Worm (Caenorhabditis elegans) whole organism, late embryonic: ENCODE data around the gene nhr-68.
A peak's percentile ranks its signal among the peaks of the same experiment; 100 is the strongest.

Source experiments
- T23F11.4 ChIP-seq: fragments of 200-800 bp; sonication (Bioruptor generic); optimal IDR thresholded peaks from 2 replicates; lab custom pipeline; 2018; ENCODE audit warnings: mild to moderate bottlenecking, missing genetic modification characterization, missing compliant biosample characterization
- Y22D7AL.16 ChIP-seq: sonication (generic microtip); optimal IDR thresholded peaks from 2 replicates; lab custom pipeline; 2016; ENCODE audit warnings: missing genetic modification characterization, missing compliant biosample characterization
- ahr-1 ChIP-seq: sonication (generic microtip); optimal IDR thresholded peaks from 2 replicates; lab custom pipeline; 2016; ENCODE audit warnings: missing genetic modification characterization, missing compliant biosample characterization
- ama-1 ChIP-seq: fragments of 150-350 bp; optimal IDR thresholded peaks from 2 replicates; lab custom pipeline; 2014
- ceh-14 ChIP-seq: sonication (generic microtip); optimal IDR thresholded peaks from 2 replicates; lab custom pipeline; 2016; ENCODE audit warnings: missing genotype, missing genetic modification characterization, missing compliant biosample characterization
- ceh-19 ChIP-seq: fragments of 200-800 bp; sonication (Bioruptor generic); optimal IDR thresholded peaks from 2 replicates; lab custom pipeline; 2018; ENCODE audit warnings: mild to moderate bottlenecking, missing genetic modification characterization, missing compliant biosample characterization
- ceh-2 ChIP-seq: sonication (generic microtip); optimal IDR thresholded peaks from 2 replicates; lab custom pipeline; 2016; ENCODE audit warnings: missing genotype, missing genetic modification characterization, missing compliant biosample characterization
- ceh-24 ChIP-seq: sonication (generic microtip); optimal IDR thresholded peaks from 2 replicates; lab custom pipeline; 2016; ENCODE audit warnings: mild to moderate bottlenecking, missing genetic modification characterization, missing compliant biosample characterization
- ceh-34 ChIP-seq: sonication (generic microtip); optimal IDR thresholded peaks from 2 replicates; lab custom pipeline; 2016; ENCODE audit warnings: mild to moderate bottlenecking, missing genetic modification characterization, missing compliant biosample characterization
- ceh-45 ChIP-seq: fragments of 200-800 bp; sonication (Bioruptor generic); IDR thresholded peaks from 2 replicates; pipeline ENCODE4 v1.3.6; 2022; ENCODE audit warnings: missing genetic modification reagents, missing genetic modification characterization, missing compliant biosample characterization
- ceh-48 ChIP-seq: sonication (generic microtip); optimal IDR thresholded peaks from 2 replicates; lab custom pipeline; 2016; ENCODE audit warnings: missing genetic modification characterization, inconsistent platforms, missing compliant biosample characterization
- ceh-9 ChIP-seq: sonication (generic microtip); optimal IDR thresholded peaks from 2 replicates; lab custom pipeline; 2016; ENCODE audit warnings: mild to moderate bottlenecking, missing genetic modification characterization, inconsistent platforms, missing compliant biosample characterization
- dmd-4 ChIP-seq: sonication (generic microtip); optimal IDR thresholded peaks from 2 replicates; lab custom pipeline; 2016; ENCODE audit warnings: borderline replicate concordance, missing genetic modification characterization, missing compliant biosample characterization
- dve-1 ChIP-seq: sonication (generic microtip); optimal IDR thresholded peaks from 2 replicates; lab custom pipeline; 2017; ENCODE audit warnings: antibody characterized with exemption, mild to moderate bottlenecking, missing genetic modification characterization, missing compliant biosample characterization
- elt-2 ChIP-seq: sonication (generic microtip); optimal IDR thresholded peaks from 2 replicates; lab custom pipeline; 2016; ENCODE audit warnings: missing genetic modification reagents, missing genetic modification characterization, missing compliant biosample characterization
- ets-4 ChIP-seq: sonication (generic microtip); optimal IDR thresholded peaks from 2 replicates; lab custom pipeline; 2016; ENCODE audit warnings: missing genetic modification characterization, missing compliant biosample characterization
- hlh-15 ChIP-seq: sonication (generic microtip); optimal IDR thresholded peaks from 2 replicates; lab custom pipeline; 2016; ENCODE audit warnings: missing genetic modification characterization, missing compliant biosample characterization
- hlh-30 ChIP-seq: sonication (generic microtip); optimal IDR thresholded peaks from 2 replicates; lab custom pipeline; 2017; ENCODE audit warnings: antibody characterized with exemption, missing genetic modification characterization, missing compliant biosample characterization; ENCODE audit not compliant: insufficient read depth
- hlh-8 ChIP-seq: sonication (generic microtip); optimal IDR thresholded peaks from 2 replicates; lab custom pipeline; 2016; ENCODE audit warnings: missing genotype, missing genetic modification characterization, missing compliant biosample characterization
- madf-2 ChIP-seq: sonication (generic microtip); optimal IDR thresholded peaks from 2 replicates; lab custom pipeline; 2017; ENCODE audit warnings: missing genetic modification characterization, missing compliant biosample characterization
- nfya-1 ChIP-seq: sonication (generic microtip); optimal IDR thresholded peaks from 2 replicates; lab custom pipeline; 2017; ENCODE audit warnings: missing genetic modification characterization, mild to moderate bottlenecking, missing compliant biosample characterization, antibody characterized with exemption, moderate library complexity
- nhr-11 ChIP-seq: fragments of 150-350 bp; optimal IDR thresholded peaks from 2 replicates; lab custom pipeline; 2014; ENCODE audit warnings: missing biosample characterization, missing genetic modification characterization
- odd-2 ChIP-seq: sonication (generic microtip); optimal IDR thresholded peaks from 2 replicates; lab custom pipeline; 2017; ENCODE audit warnings: antibody characterized with exemption, mild to moderate bottlenecking, missing genetic modification characterization, missing compliant biosample characterization
- pag-3 ChIP-seq: sonication (generic microtip); optimal IDR thresholded peaks from 2 replicates; lab custom pipeline; 2016; ENCODE audit warnings: missing compliant biosample characterization, missing genetic modification characterization, borderline replicate concordance
- pax-1 ChIP-seq: fragments of 150-350 bp; optimal IDR thresholded peaks from 2 replicates; lab custom pipeline; 2014; ENCODE audit warnings: missing biosample characterization, missing genetic modification characterization
- pha-2 ChIP-seq: sonication (generic microtip); optimal IDR thresholded peaks from 2 replicates; lab custom pipeline; 2017; ENCODE audit warnings: mild to moderate bottlenecking, missing genetic modification characterization, missing compliant biosample characterization
- pqm-1 ChIP-seq: sonication (generic microtip); optimal IDR thresholded peaks from 2 replicates; lab custom pipeline; 2016; ENCODE audit warnings: missing genetic modification characterization, missing compliant biosample characterization
- ref-2 ChIP-seq: sonication (generic microtip); optimal IDR thresholded peaks from 2 replicates; lab custom pipeline; 2016; ENCODE audit warnings: missing genetic modification characterization, missing compliant biosample characterization
- rnt-1 ChIP-seq: sonication (generic microtip); optimal IDR thresholded peaks from 2 replicates; lab custom pipeline; 2016; ENCODE audit warnings: missing genetic modification characterization, missing compliant biosample characterization
- syd-9 ChIP-seq: sonication (generic microtip); optimal IDR thresholded peaks from 2 replicates; lab custom pipeline; 2016; ENCODE audit warnings: mild to moderate bottlenecking, missing genetic modification characterization, moderate library complexity, missing compliant biosample characterization
- ttx-3 ChIP-seq: sonication (generic microtip); optimal IDR thresholded peaks from 2 replicates; lab custom pipeline; 2016; ENCODE audit warnings: missing genetic modification reagents, missing genetic modification characterization, missing compliant biosample characterization
- ztf-16 ChIP-seq: sonication (generic microtip); optimal IDR thresholded peaks from 2 replicates; lab custom pipeline; 2017; ENCODE audit warnings: missing genetic modification characterization, missing compliant biosample characterization

The nhr-68 gene

DNA sequence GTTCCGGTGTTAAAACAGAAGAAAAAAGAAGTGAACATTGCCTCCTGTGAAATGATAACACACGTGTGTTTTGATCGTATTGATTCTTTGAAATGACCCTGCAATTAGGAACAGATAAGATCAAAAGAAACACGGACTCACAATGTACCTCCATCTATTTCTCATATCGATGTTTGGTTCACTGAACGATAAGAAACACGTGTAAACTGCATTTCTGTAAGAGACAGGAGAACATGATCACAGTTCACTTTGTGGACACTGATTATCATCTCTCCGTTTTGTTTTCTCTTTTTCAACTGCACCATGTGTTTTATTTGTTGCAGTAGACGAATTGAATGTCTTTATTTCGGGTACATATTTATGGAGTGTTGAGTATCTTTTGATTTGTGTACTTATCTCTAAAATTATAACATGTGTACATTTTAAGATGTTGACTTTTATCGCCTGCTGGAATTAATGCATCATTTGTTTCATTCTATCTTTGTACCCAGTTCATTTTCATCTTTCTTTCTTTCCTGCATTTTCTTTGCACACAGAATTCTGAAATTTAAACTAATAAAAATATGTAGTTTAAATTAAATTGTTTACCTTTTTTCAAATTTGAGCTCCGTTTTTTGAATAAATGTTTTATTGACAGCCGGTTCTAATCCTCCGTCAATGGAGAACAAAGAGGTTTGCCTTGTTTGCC, at the start of gene nhr-68, which contains the start of gene H12C20.7:
TSS of gene nhr-68 (plus strand) at position 638 of the 688 bp plus-strand sequence.
TSS of gene H12C20.7 (minus strand) at position 188 of the 688 bp plus-strand sequence.
- TF ChIP-seq pax-1 = no peak
- TF ChIP-seq elt-2 = peak; percentile 96
- TF ChIP-seq dve-1 (tag; lab: Kevin White, UChicago) = peak; percentile 64
- no peak for TF ChIP-seq hlh-15

DNA sequence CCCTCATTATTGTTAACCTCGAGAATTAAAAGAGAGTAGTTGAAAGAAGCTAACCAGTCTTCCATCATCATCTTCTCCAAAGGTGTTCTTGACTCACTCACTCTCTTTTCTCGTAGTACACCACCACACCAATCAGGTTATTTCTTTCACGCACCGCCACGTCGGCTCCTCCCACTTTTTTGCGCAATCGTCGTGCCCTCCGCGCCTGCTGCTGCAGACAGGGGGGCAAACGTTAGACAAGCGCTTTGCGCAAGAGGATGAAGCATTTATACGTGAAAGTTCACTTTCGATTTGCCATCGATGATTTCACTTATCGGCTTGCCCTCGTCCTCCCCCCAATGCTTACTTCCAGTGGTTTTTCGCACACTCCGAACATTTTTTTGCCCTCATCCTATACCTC, 47.9 kb upstream of the nhr-68 start:
- TF ChIP-seq ceh-45 (GFP tag; lab: Robert Waterston, UW) (no peak), nfya-1 (tag; lab: Kevin White, UChicago) (peak; percentile 59)
- TF ChIP-seq, all 69 proteins: peak for 1

ce11 chrV:11526927-11527491, 46.2 kb upstream of the nhr-68 start:
- no peak for TF ChIP-seq syd-9 (tag; lab: Kevin White, UChicago)
- no peak for TF ChIP-seq madf-2 (tag; lab: Kevin White, UChicago)
- TF ChIP-seq hlh-8 = no peak
- TF ChIP-seq ttx-3 = no peak
- no peak for TF ChIP-seq nhr-11
- no peak for TF ChIP-seq ceh-9

ce11 chrV:11527531-11527930, 45.7 kb upstream of the nhr-68 start, which contains the start of gene ccch-1:
ccch-1 (plus strand) TSS chrV:11527831.
- no peak for TF ChIP-seq ets-4 (tag; lab: Kevin White, UChicago)
- TF ChIP-seq ztf-16 (tag; lab: Kevin White, UChicago) = no peak
- TF ChIP-seq T23F11.4 (GFP tag; lab: Kevin White, UChicago) = no peak
- TF ChIP-seq ceh-24 (tag; lab: Kevin White, UChicago) = no peak
- no peak for TF ChIP-seq rnt-1 (tag; lab: Kevin White, UChicago)
- TF ChIP-seq ahr-1 (tag; lab: Kevin White, UChicago) = no peak

DNA sequence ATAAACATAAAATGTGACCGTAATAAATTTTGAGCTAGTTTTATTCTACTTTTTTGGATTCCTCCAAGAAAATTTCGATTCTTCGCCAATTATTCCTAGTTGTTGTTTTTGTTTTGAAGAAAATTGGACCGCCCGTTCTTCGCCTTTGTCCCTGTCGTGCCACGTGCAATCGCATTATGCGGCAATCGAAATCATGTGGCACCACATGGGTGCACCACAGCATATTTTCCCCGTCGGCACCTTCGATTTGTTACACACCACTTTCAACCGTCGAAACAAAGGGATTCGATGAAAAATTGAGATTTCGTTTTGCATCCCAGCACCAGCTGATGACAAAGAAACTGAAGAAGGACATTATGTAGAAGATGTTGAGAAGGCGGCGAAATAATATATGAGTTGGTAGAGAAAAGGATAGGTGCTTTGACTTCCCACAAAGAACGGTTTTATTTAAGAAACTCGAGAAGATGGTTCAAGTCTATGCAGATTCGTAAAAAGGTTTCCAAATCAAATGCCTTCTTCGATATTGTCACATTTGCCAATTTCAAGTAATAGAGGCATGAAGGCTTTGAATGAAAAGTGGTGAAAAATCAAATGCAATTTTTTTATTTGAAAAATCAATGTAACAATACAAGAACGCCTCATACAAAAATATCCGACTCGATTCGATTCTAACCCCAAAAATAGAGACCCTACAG, 44.5 kb upstream of the nhr-68 start:
- TF ChIP-seq dmd-4 (tag; lab: Kevin White, UChicago) (no peak), nhr-11 (no peak), ztf-16 (tag; lab: Kevin White, UChicago) (no peak), hlh-30 (peak; percentile 63), pag-3 (tag; lab: Kevin White, UChicago) (no peak), ceh-2 (tag; lab: Kevin White, UChicago) (no peak), ceh-19 (GFP tag; lab: Kevin White, UChicago) (no peak), ama-1 (lab: Kevin White, UChicago) (no peak), ets-4 (tag; lab: Kevin White, UChicago) (no peak), ceh-14 (tag; lab: Kevin White, UChicago) (no peak), nfya-1 (tag; lab: Kevin White, UChicago) (no peak), odd-2 (tag; lab: Kevin White, UChicago) (no peak), hlh-8 (peak; percentile 71), pha-2 (no peak), pqm-1 (tag; lab: Kevin White, UChicago) (no peak), rnt-1 (tag; lab: Kevin White, UChicago) (no peak), ref-2 (tag; lab: Kevin White, UChicago) (peak; percentile 14), ceh-48 (no peak), ceh-34 (tag; lab: Kevin White, UChicago) (no peak), Y22D7AL.16 (no peak), madf-2 (tag; lab: Kevin White, UChicago) (no peak), ceh-45 (GFP tag; lab: Robert Waterston, UW) (no peak), hlh-15 (no peak), ceh-24 (tag; lab: Kevin White, UChicago) (no peak)
